Fruit fly (Drosophila melanogaster) whole organism, embryonic: ENCODE results near the gene CG14818.

Experiments used
- Antp ChIP-seq: fragments of 200-800 bp; sonication (Bioruptor generic); optimal IDR thresholded peaks from 3 replicates; lab custom pipeline; 2016; ENCODE audit warnings: missing biosample characterization, missing genetic modification characterization
- Atf3 ChIP-seq: fragments of 200-800 bp; sonication (Bioruptor generic); optimal IDR thresholded peaks from 3 replicates; lab custom pipeline; 2016; ENCODE audit warnings: missing biosample characterization, missing genetic modification characterization
- B-H1 ChIP-seq: fragments of 200-800 bp; sonication (Bioruptor generic); IDR thresholded peaks from 3 replicates; pipeline ENCODE4 v1.3.6; 2022; ENCODE audit warnings: missing biosample characterization, missing genetic modification characterization
- Bgb ChIP-seq: fragments of 200-800 bp; sonication (Bioruptor generic); IDR thresholded peaks from 2 replicates; pipeline ENCODE4 v1.3.6; 2022; ENCODE audit warnings: missing biosample characterization, missing genetic modification characterization; ENCODE audit not compliant: partially characterized antibody
- CG11723 ChIP-seq: fragments of 200-800 bp; sonication (Bioruptor generic); optimal IDR thresholded peaks from 2 replicates; lab custom pipeline; 2017; ENCODE audit warnings: missing biosample characterization, mild to moderate bottlenecking, missing genetic modification characterization
- CG12219 ChIP-seq: fragments of 200-800 bp; sonication (Bioruptor generic); optimal IDR thresholded peaks from 3 replicates; lab custom pipeline; 2018; ENCODE audit warnings: missing biosample characterization, mild to moderate bottlenecking, missing genetic modification characterization
- CG12299 ChIP-seq: fragments of 200-800 bp; sonication (Bioruptor generic); optimal IDR thresholded peaks from 2 replicates; lab custom pipeline; 2018; ENCODE audit warnings: missing biosample characterization, mild to moderate bottlenecking, missing genetic modification characterization
- CG14014 ChIP-seq: fragments of 200-800 bp; sonication (Bioruptor generic); IDR thresholded peaks from 2 replicates; pipeline ENCODE4 v1.3.6; 2022; ENCODE audit warnings: missing biosample characterization, missing genetic modification characterization
- CG15696 ChIP-seq: fragments of 200-800 bp; sonication (Bioruptor generic); optimal IDR thresholded peaks from 2 replicates; lab custom pipeline; 2019; ENCODE audit warnings: missing biosample characterization, mild to moderate bottlenecking, missing genetic modification characterization, moderate library complexity
- CG17612 ChIP-seq: fragments of 200-800 bp; sonication (Bioruptor generic); IDR thresholded peaks from 2 replicates; pipeline ENCODE4 v1.3.6; 2022; ENCODE audit warnings: missing biosample characterization, missing genetic modification characterization
- CG18599 ChIP-seq: fragments of 200-800 bp; sonication (Bioruptor generic); optimal IDR thresholded peaks from 3 replicates; lab custom pipeline; 2017; ENCODE audit warnings: missing biosample characterization, missing genetic modification characterization, mild to moderate bottlenecking, moderate library complexity, missing genetic modification reagents
- CG2712 ChIP-seq: fragments of 200-800 bp; optimal IDR thresholded peaks from 3 replicates; lab custom pipeline; 2019; ENCODE audit warnings: missing biosample characterization, mild to moderate bottlenecking, missing genetic modification characterization, moderate library complexity
- CG7786 ChIP-seq: fragments of 200-800 bp; sonication (Bioruptor generic); optimal IDR thresholded peaks from 2 replicates; lab custom pipeline; 2016; ENCODE audit warnings: missing biosample characterization, missing genetic modification characterization
- CG8089 ChIP-seq: fragments of 200-800 bp; sonication (Bioruptor generic); optimal IDR thresholded peaks from 3 replicates; lab custom pipeline; 2016; ENCODE audit warnings: missing biosample characterization, missing genetic modification characterization
- CG8281 ChIP-seq: fragments of 200-800 bp; sonication (Bioruptor generic); optimal IDR thresholded peaks from 2 replicates; lab custom pipeline; 2018; ENCODE audit warnings: missing biosample characterization, mild to moderate bottlenecking, missing genetic modification characterization, moderate library complexity
- CG9609 ChIP-seq: fragments of 200-800 bp; sonication (Bioruptor generic); optimal IDR thresholded peaks from 3 replicates; lab custom pipeline; 2016; ENCODE audit warnings: missing biosample characterization, missing genetic modification characterization
- CG9932 ChIP-seq: fragments of 200-800 bp; sonication (Bioruptor generic); IDR thresholded peaks from 2 replicates; pipeline ENCODE4 v1.3.6; 2022; ENCODE audit warnings: missing biosample characterization, missing genetic modification characterization
- CoRest ChIP-seq: fragments of 200-800 bp; sonication (Bioruptor generic); optimal IDR thresholded peaks from 3 replicates; lab custom pipeline; 2018; ENCODE audit warnings: missing biosample characterization, mild to moderate bottlenecking, missing genetic modification characterization, moderate library complexity
- D19A ChIP-seq: fragments of 200-800 bp; optimal IDR thresholded peaks from 3 replicates; lab custom pipeline; 2019; ENCODE audit warnings: missing biosample characterization, mild to moderate bottlenecking, missing genetic modification characterization, moderate library complexity
- Hey ChIP-seq: fragments of 200-800 bp; sonication (Bioruptor generic); optimal IDR thresholded peaks from 3 replicates; lab custom pipeline; 2018; ENCODE audit warnings: missing biosample characterization, mild to moderate bottlenecking, missing genetic modification characterization
- Hmr ChIP-seq: fragments of 200-800 bp; sonication (Bioruptor generic); optimal IDR thresholded peaks from 3 replicates; lab custom pipeline; 2017; ENCODE audit warnings: mild to moderate bottlenecking, missing biosample characterization, missing genetic modification reagents, missing genetic modification characterization
- Hr78 ChIP-seq, 2 experiments: fragments of 200-800 bp in 1 of 2; fragments of >200 bp in 1 of 2; sonication (Bioruptor generic) in 1 of 2; optimal IDR thresholded peaks; 2 replicates each; lab custom pipeline; 2017 to 2019; ENCODE audit warnings: missing biosample characterization in 2 of 2, missing genetic modification characterization in 2 of 2, mild to moderate bottlenecking in 1 of 2, moderate library complexity in 1 of 2
- Hsf ChIP-seq: fragments of 200-800 bp; sonication (Bioruptor generic); optimal IDR thresholded peaks from 3 replicates; lab custom pipeline; 2016; ENCODE audit warnings: missing biosample characterization, missing genetic modification characterization
- Jarid2 ChIP-seq: fragments of 200-800 bp; sonication (Bioruptor generic); optimal IDR thresholded peaks from 3 replicates; lab custom pipeline; 2017; ENCODE audit warnings: mild to moderate bottlenecking, missing biosample characterization, missing genetic modification reagents, missing genetic modification characterization
- MBD-R2 ChIP-seq: fragments of 200-800 bp; sonication (Bioruptor generic); IDR thresholded peaks from 2 replicates; pipeline ENCODE4 v1.3.6; 2022; ENCODE audit warnings: missing biosample characterization, missing genetic modification characterization
- NC2β ChIP-seq: fragments of 200-800 bp; sonication (Bioruptor generic); optimal IDR thresholded peaks from 2 replicates; lab custom pipeline; 2016; ENCODE audit warnings: missing biosample characterization, missing genetic modification characterization
- Nf-YA ChIP-seq: fragments of 200-800 bp; sonication (Bioruptor generic); IDR thresholded peaks from 2 replicates; pipeline ENCODE4 v1.3.6; 2022; ENCODE audit warnings: missing biosample characterization, missing genetic modification characterization
- Vsx1 ChIP-seq: fragments of 200-800 bp; sonication (Bioruptor generic); optimal IDR thresholded peaks from 2 replicates; lab custom pipeline; 2017; ENCODE audit warnings: missing biosample characterization, mild to moderate bottlenecking, missing genetic modification characterization, missing genetic modification reagents
- ac ChIP-seq: fragments of 200-800 bp; sonication (Bioruptor generic); optimal IDR thresholded peaks from 3 replicates; lab custom pipeline; 2017; ENCODE audit warnings: missing biosample characterization, mild to moderate bottlenecking, missing genetic modification characterization
- bsh ChIP-seq, 2 experiments: fragments of 200-800 bp; sonication (Bioruptor generic); optimal IDR thresholded peaks; 2 replicates each; lab custom pipeline; 2017 to 2018; ENCODE audit warnings: mild to moderate bottlenecking in 2 of 2, missing biosample characterization in 2 of 2, missing genetic modification characterization in 2 of 2, moderate library complexity in 1 of 2
- cato ChIP-seq: fragments of 200-800 bp; sonication (Bioruptor generic); optimal IDR thresholded peaks from 2 replicates; lab custom pipeline; 2016; ENCODE audit warnings: missing biosample characterization, missing genetic modification characterization, borderline replicate concordance
- chn ChIP-seq: fragments of 200-800 bp; sonication (Bioruptor generic); optimal IDR thresholded peaks from 2 replicates; lab custom pipeline; 2016; ENCODE audit warnings: missing biosample characterization, missing genetic modification characterization
- danr ChIP-seq: fragments of 200-800 bp; sonication (Bioruptor generic); IDR thresholded peaks from 2 replicates; pipeline ENCODE4 v1.3.6; 2022; ENCODE audit warnings: missing biosample characterization, missing genetic modification characterization
- dmrt99B ChIP-seq: fragments of 200-800 bp; sonication (Bioruptor generic); optimal IDR thresholded peaks from 2 replicates; lab custom pipeline; 2018; ENCODE audit warnings: missing biosample characterization, mild to moderate bottlenecking, missing genetic modification characterization, moderate library complexity
- dpn ChIP-seq, 2 experiments: fragments of 200-800 bp; sonication (Bioruptor generic); optimal IDR thresholded peaks; 3 replicates each; lab custom pipeline; 2016; ENCODE audit warnings: missing biosample characterization in 2 of 2, missing genetic modification characterization in 2 of 2
- eve ChIP-seq, 2 experiments: fragments of >200 bp; optimal IDR thresholded peaks; 2 replicates each; lab custom pipeline; 2017; ENCODE audit warnings: missing biosample characterization in 2 of 2, missing genetic modification characterization in 2 of 2
- fd102C ChIP-seq: fragments of 200-800 bp; sonication (Bioruptor generic); optimal IDR thresholded peaks from 2 replicates; lab custom pipeline; 2018; ENCODE audit warnings: missing biosample characterization, mild to moderate bottlenecking, missing genetic modification characterization, moderate library complexity
- ftz-f1 ChIP-seq: fragments of 200-800 bp; sonication (Bioruptor generic); optimal IDR thresholded peaks from 2 replicates; lab custom pipeline; 2016; ENCODE audit warnings: missing biosample characterization, missing genetic modification characterization
- gce ChIP-seq: fragments of 200-800 bp; sonication (Bioruptor generic); IDR thresholded peaks from 3 replicates; pipeline ENCODE4 v1.3.6; 2022; ENCODE audit warnings: missing biosample characterization, missing genetic modification characterization
- gem ChIP-seq: fragments of 200-800 bp; sonication (Bioruptor generic); optimal IDR thresholded peaks from 2 replicates; lab custom pipeline; 2019; ENCODE audit warnings: missing biosample characterization, mild to moderate bottlenecking, missing genetic modification characterization, moderate library complexity
- grau ChIP-seq: fragments of 200-800 bp; optimal IDR thresholded peaks from 3 replicates; lab custom pipeline; 2019; ENCODE audit warnings: missing biosample characterization, mild to moderate bottlenecking, missing genetic modification characterization, moderate library complexity
- grn ChIP-seq: fragments of 200-800 bp; sonication (Bioruptor generic); optimal IDR thresholded peaks from 3 replicates; lab custom pipeline; 2017; ENCODE audit warnings: missing biosample characterization, missing genetic modification characterization
- ind ChIP-seq: fragments of 200-800 bp; sonication (Bioruptor generic); optimal IDR thresholded peaks from 3 replicates; lab custom pipeline; 2016; ENCODE audit warnings: missing biosample characterization, missing genetic modification characterization
- pb ChIP-seq: fragments of 200-800 bp; sonication (Bioruptor generic); optimal IDR thresholded peaks from 3 replicates; lab custom pipeline; 2016; ENCODE audit warnings: missing biosample characterization, missing genetic modification characterization
- ro ChIP-seq: fragments of 200-800 bp; sonication (Bioruptor generic); IDR thresholded peaks from 2 replicates; pipeline ENCODE4 v1.3.6; 2022; ENCODE audit warnings: missing biosample characterization, missing genetic modification characterization
- scrt ChIP-seq: fragments of 200-800 bp; sonication (Bioruptor generic); optimal IDR thresholded peaks from 2 replicates; lab custom pipeline; 2018; ENCODE audit warnings: missing biosample characterization, mild to moderate bottlenecking, missing genetic modification characterization, moderate library complexity
- sob ChIP-seq: fragments of 200-800 bp; sonication (Bioruptor generic); IDR thresholded peaks from 2 replicates; pipeline ENCODE4 v1.3.6; 2022; ENCODE audit warnings: missing biosample characterization, missing genetic modification characterization
- sug ChIP-seq: fragments of 200-800 bp; optimal IDR thresholded peaks from 2 replicates; lab custom pipeline; 2019; ENCODE audit warnings: missing biosample characterization, mild to moderate bottlenecking, missing genetic modification characterization, moderate library complexity
- zen ChIP-seq: fragments of 200-800 bp; sonication (Bioruptor generic); optimal IDR thresholded peaks from 3 replicates; lab custom pipeline; 2018; ENCODE audit warnings: missing biosample characterization, mild to moderate bottlenecking, missing genetic modification characterization, moderate library complexity
- zfh1 ChIP-seq: fragments of 200-800 bp; sonication (Bioruptor generic); IDR thresholded peaks from 3 replicates; pipeline ENCODE4 v1.3.6; 2022; ENCODE audit warnings: missing biosample characterization, missing genetic modification characterization

CG14818 gene

DNA sequence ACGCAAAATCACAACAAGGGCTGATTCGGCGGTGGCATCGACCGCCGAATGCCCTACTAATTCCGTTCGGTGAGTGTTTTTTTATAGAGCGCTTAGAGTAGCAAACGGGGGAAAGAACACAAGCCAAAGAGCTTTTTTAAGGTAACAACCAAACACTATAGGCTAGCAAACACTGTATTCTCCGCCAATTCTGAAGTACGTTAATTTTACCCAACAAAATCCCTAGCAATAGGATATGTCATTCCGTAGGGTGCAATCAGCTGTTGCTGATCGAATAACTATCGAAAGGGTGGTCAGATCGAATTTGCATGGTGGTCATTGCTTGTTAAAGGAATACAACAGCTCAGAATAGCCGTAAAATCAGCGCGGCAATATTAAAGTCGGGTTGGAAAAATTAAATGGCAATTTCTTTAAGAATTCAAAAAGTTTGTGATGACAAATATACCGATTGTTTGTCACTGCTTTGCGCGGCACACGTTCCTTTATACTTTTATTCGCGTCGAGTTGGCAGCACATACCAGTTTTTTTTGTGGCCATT lies 28.2 kb upstream of the CG14818 start, which contains the start of gene mip130 (continued):
- TF ChIP-seq CoRest (peak; percentile 64), eve (GFP tag; optimal IDR thresholded peaks at IDR 0.05; lab: Kevin White, UChicago) (no peak), pb (GFP tag; lab: Kevin White, UChicago) (peak; percentile 17), scrt (GFP tag; lab: Kevin White, UChicago) (no peak), D19A (peak; percentile 91), Hr78 (GFP tag; optimal IDR thresholded peaks at IDR 0.05; lab: Kevin White, UChicago) (no peak), gem (tag; lab: Kevin White, UChicago) (no peak), CG2712 (tag; lab: Kevin White, UChicago) (peak; percentile 56), CG8281 (tag; lab: Kevin White, UChicago) (no peak), Vsx1 (GFP tag; lab: Kevin White, UChicago) (no peak), Nf-YA (GFP tag; lab: Robert Waterston, UW) (no peak), MBD-R2 (peak; percentile 62), Jarid2 (GFP tag; lab: Kevin White, UChicago) (no peak), chn (peak; percentile 21), fd102C (GFP tag; lab: Kevin White, UChicago) (no peak), CG12219 (GFP tag; lab: Kevin White, UChicago) (peak; percentile 41), CG9609 (GFP tag; lab: Kevin White, UChicago) (no peak), CG8089 (GFP tag; lab: Kevin White, UChicago) (no peak), ftz-f1 (no peak), CG7786 (GFP tag; lab: Kevin White, UChicago) (no peak), Hey (tag; lab: Kevin White, UChicago) (no peak), bsh (GFP tag; optimal IDR thresholded peaks at IDR 0.05; lab: Kevin White, UChicago) (peak in 1 of 2 experiments; percentile 42), Antp (GFP tag; lab: Kevin White, UChicago) (peak; percentile 47), CG11723 (GFP tag; lab: Kevin White, UChicago) (peak; percentile 5), CG18599 (GFP tag; lab: Kevin White, UChicago) (peak; percentile 54), ac (GFP tag; lab: Kevin White, UChicago) (no peak), Hsf (peak; percentile 9), NC2β (GFP tag; lab: Kevin White, UChicago) (no peak), CG17612 (GFP tag; lab: Robert Waterston, UW) (no peak), dpn (GFP tag; optimal IDR thresholded peaks at IDR 0.05; lab: Kevin White, UChicago) (peak; percentile 31 to 40), CG12299 (tag; lab: Kevin White, UChicago) (peak; percentile 51), sob (peak; percentile 64; the same call in 1 of the 2 replicates), CG15696 (tag; lab: Kevin White, UChicago) (peak; percentile 40), zfh1 (GFP tag; lab: Robert Waterston, UW) (0 out of 3 replicates have a peak, but pooled peaks have one; percentile 37), cato (GFP tag; lab: Kevin White, UChicago) (no peak), B-H1 (GFP tag; lab: Robert Waterston, UW) (no peak), ind (GFP tag; lab: Kevin White, UChicago) (peak; percentile 57), dmrt99B (tag; lab: Kevin White, UChicago) (no peak), gce (GFP tag; lab: Robert Waterston, UW) (no peak), danr (GFP tag; lab: Robert Waterston, UW) (0 out of 2 replicates have a peak, but pooled peaks have one; percentile 23), grau (peak; percentile 57), Bgb (peak; percentile 68), sug (tag; lab: Kevin White, UChicago) (peak; percentile 49), ro (no peak), grn (no peak), zen (tag; lab: Kevin White, UChicago) (no peak), Hmr (GFP tag; lab: Kevin White, UChicago) (peak; percentile 63), CG9932 (GFP tag; lab: Robert Waterston, UW) (peak; percentile 72), Atf3 (no peak), CG14014 (GFP tag; lab: Robert Waterston, UW) (peak; percentile 69)
